Worm (Caenorhabditis elegans): Measurements from ENCODE around the gene prmn-1.

DNA sequence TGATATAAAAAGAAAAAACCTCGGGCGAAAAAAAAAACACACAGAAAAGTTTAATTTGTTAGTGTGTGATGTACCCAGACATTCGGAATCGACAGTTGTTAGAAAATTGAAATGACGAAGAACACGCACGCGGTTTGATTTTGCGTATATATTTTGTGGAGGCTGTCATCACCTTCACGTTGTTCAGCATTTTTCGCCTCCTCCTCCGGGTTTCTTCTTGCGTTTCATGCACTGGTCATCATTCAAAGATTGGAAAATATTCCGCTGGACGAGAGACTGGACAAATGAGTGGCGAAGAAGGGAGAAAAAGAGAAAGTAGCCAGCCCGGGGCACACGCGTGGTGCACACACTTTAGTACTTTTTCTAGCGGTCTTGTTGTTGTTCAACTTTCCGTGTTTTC is 40.0 kb upstream of the prmn-1 start:
- TF ChIP-seq egl-18 (GFP tag; IDR thresholded peaks at IDR 0.05) (no peak), sdz-38 (tag; optimal IDR thresholded peaks at IDR 0.05) (no peak), ztf-26 (tag; optimal IDR thresholded peaks at IDR 0.05) (no peak), Y79H2A.3 (GFP tag; conservative IDR thresholded peaks at IDR 0.05) (no peak), ceh-40 (GFP tag; IDR thresholded peaks at IDR 0.05) (no peak), F55B11.4 (tag; optimal IDR thresholded peaks at IDR 0.05; ENCODE audit: borderline replicate concordance, insufficient read depth) (no peak), ztf-18 (tag; optimal IDR thresholded peaks at IDR 0.05) (no peak), nfya-1 (tag; optimal IDR thresholded peaks at IDR 0.05; ENCODE audit: borderline replicate concordance, insufficient read depth) (no peak), snpc-4 (GFP tag; optimal IDR thresholded peaks at IDR 0.05) (no peak), snpc-4 (tag; optimal IDR thresholded peaks at IDR 0.05) (no peak), ZK185.1 (tag; optimal IDR thresholded peaks at IDR 0.05; ENCODE audit: poor library complexity, severe bottlenecking) (no peak), unc-130 (GFP tag; optimal IDR thresholded peaks at IDR 0.05) (no peak), hsf-1 (GFP tag; IDR thresholded peaks at IDR 0.05) (no peak)
